Fruit fly (Drosophila melanogaster): ENCODE data around the gene glob3.
A peak's percentile ranks its signal among the peaks of the same experiment; 100 is the strongest.

Gene glob3

DNA sequence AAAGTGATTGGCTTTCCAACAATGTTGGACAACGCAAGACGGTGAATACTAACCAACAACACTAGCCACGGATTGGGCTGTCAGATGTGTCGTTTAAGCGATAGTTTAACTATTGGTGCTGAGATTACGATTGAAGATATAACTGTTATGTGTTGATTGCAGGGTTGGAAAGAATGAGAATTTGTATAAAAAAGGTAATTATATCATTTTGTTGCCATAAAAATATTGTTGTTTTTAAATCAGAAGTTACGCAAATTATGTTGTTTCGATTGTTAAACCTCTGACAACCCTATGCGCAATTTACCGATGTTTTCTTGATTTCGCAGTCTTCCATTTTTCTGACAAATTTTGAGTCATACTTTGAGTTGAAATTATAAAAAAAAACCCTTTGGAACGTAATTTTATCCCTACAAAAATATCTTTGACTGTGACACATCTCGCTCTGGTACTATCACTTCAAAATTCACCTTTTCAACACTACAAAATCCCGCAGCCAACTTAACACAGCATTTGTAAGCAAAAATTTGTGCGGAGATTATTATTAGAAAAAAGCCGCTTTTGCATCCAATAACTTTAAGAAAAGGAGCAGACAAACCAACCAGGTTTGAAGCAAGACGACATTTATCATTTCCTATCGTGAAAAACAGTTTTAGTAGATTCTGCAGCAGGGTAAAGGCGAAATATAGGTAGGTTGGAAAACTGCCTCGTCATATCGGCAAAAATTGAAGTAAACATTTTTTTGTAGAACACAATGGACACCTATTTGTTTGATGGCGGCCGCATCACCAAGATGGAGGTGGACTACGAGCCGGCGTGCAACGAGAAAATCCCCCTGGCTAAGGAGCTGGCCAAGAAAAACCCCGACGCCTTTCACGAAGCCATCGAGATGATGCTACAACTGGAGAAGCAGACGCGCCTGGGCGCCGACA, 40.6 kb upstream of the glob3 start, which contains the start of the genes Hat1 and Rpn5 (continued):
- no peak for TF ChIP-seq Eip93F (GFP tag; optimal IDR thresholded peaks at IDR 0.05)
- TF ChIP-seq CG6808 (GFP tag; optimal IDR thresholded peaks at IDR 0.05), result peak; percentile 65
- TF ChIP-seq dsx (GFP tag; optimal IDR thresholded peaks at IDR 0.05; ENCODE audit: poor library complexity, severe bottlenecking), result peak; percentile 51
- peak; percentile 92 for TF ChIP-seq CG10631 (GFP tag; optimal IDR thresholded peaks at IDR 0.05)
- peak; percentile 89 for TF ChIP-seq Hr4 (GFP tag; optimal IDR thresholded peaks at IDR 0.05)
- peak; percentile 91 for TF ChIP-seq Sox14 (GFP tag; optimal IDR thresholded peaks at IDR 0.05)
- TF ChIP-seq CG6854 (GFP tag; optimal IDR thresholded peaks at IDR 0.05), result no peak
- TF ChIP-seq esn (GFP tag; optimal IDR thresholded peaks at IDR 0.05), result peak; percentile 92
- peak; percentile 72 for TF ChIP-seq fd85E (GFP tag; optimal IDR thresholded peaks at IDR 0.05)
- peak; percentile 86 for TF ChIP-seq CG6792 (GFP tag; optimal IDR thresholded peaks at IDR 0.05)
- TF ChIP-seq cyc (GFP tag; optimal IDR thresholded peaks at IDR 0.05), result peak; percentile 92
- TF ChIP-seq svp (GFP tag), result peak; percentile 92
- peak; percentile 77 for TF ChIP-seq vri (GFP tag; optimal IDR thresholded peaks at IDR 0.05)
- peak; percentile 85 for TF ChIP-seq CG32006 (GFP tag; optimal IDR thresholded peaks at IDR 0.05)
- TF ChIP-seq Gug (GFP tag; IDR thresholded peaks at IDR 0.05), result peak; percentile 59
- TF ChIP-seq spab (GFP tag; optimal IDR thresholded peaks at IDR 0.05), result peak; percentile 46
- TF ChIP-seq CG4318 (GFP tag; optimal IDR thresholded peaks at IDR 0.05), result peak; percentile 64
- TF ChIP-seq CG16779 (tag; optimal IDR thresholded peaks at IDR 0.05), result no peak
- peak; percentile 92 for TF ChIP-seq OdsH (GFP tag; optimal IDR thresholded peaks at IDR 0.05)
- TF ChIP-seq Eip78C (GFP tag), result peak; percentile 94
- TF ChIP-seq Smox (GFP tag; optimal IDR thresholded peaks at IDR 0.05), result peak; percentile 89
- TF ChIP-seq CG6163 (GFP tag; IDR thresholded peaks at IDR 0.05), result 0 out of 3 replicates have a peak, but pooled peaks have one; percentile 23
- TF ChIP-seq achi (GFP tag; optimal IDR thresholded peaks at IDR 0.05), result peak; percentile 94
- TF ChIP-seq CG10669 (GFP tag; optimal IDR thresholded peaks at IDR 0.05), result no peak
- TF ChIP-seq dac (GFP tag; optimal IDR thresholded peaks at IDR 0.05), result peak; percentile 48
- peak; percentile 77 for TF ChIP-seq CG8632 (GFP tag; optimal IDR thresholded peaks at IDR 0.05)
- peak; percentile 41; the same call in 1 of the 2 replicates for TF ChIP-seq CG15336 (GFP tag; IDR thresholded peaks at IDR 0.05)
- peak; percentile 8 for TF ChIP-seq CG9139 (GFP tag; optimal IDR thresholded peaks at IDR 0.05)
- peak; percentile 67 for TF ChIP-seq CG3032 (tag; optimal IDR thresholded peaks at IDR 0.05)

DNA sequence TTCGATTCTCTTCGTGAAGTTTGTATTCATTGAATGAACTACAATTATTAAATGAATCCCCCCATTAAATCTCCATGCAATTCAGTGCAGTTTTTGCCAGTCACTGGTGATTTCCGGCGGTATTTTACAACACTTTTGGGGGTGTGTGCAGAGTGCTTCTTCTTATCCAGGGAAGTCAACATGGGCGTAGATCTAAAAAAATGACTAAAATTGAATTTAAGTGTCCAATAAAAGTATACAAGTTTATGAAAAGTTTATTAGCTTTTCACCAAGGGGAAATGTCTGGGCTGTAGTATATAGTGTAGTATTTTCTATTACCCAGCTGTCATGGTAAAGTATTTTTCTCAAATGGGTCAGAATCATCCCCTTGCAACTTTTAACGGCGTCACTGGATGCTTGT, 38.4 kb upstream of the glob3 start, which contains the start of gene Hpf1:
Gene Hpf1, plus strand, starts transcription at position 383 of the 400 bp plus-strand sequence.
- TF ChIP-seq CG8119 (GFP tag; IDR thresholded peaks at IDR 0.05) (peak; percentile 98), esn (GFP tag; optimal IDR thresholded peaks at IDR 0.05) (peak; percentile 100), CG15336 (GFP tag; IDR thresholded peaks at IDR 0.05) (peak; percentile 99), dsx (GFP tag; optimal IDR thresholded peaks at IDR 0.05; ENCODE audit: poor library complexity, severe bottlenecking) (peak; percentile 97), CG1621 (tag; optimal IDR thresholded peaks at IDR 0.05) (peak; percentile 99), net (GFP tag; optimal IDR thresholded peaks at IDR 0.05) (peak; percentile 99), CG9139 (GFP tag; optimal IDR thresholded peaks at IDR 0.05) (peak; percentile 96), Lpt (GFP tag; optimal IDR thresholded peaks at IDR 0.05) (peak; percentile 99), CG3919 (GFP tag; optimal IDR thresholded peaks at IDR 0.05) (peak; percentile 99), Hr39 (GFP tag; optimal IDR thresholded peaks at IDR 0.05) (peak; percentile 99), OdsH (GFP tag; optimal IDR thresholded peaks at IDR 0.05) (peak; percentile 100), Sox15 (GFP tag; optimal IDR thresholded peaks at IDR 0.05) (peak; percentile 99), CG6163 (GFP tag; IDR thresholded peaks at IDR 0.05) (peak; percentile 98), eg (GFP tag; IDR thresholded peaks at IDR 0.05) (peak; percentile 99), CG8319 (GFP tag; optimal IDR thresholded peaks at IDR 0.05) (peak; percentile 99), Eip93F (GFP tag; optimal IDR thresholded peaks at IDR 0.05) (peak; percentile 99), vri (GFP tag; optimal IDR thresholded peaks at IDR 0.05) (peak; percentile 99), Met (GFP tag; optimal IDR thresholded peaks at IDR 0.05) (peak; percentile 99), CG4318 (GFP tag; optimal IDR thresholded peaks at IDR 0.05) (peak; percentile 98), fd59A (GFP tag; optimal IDR thresholded peaks at IDR 0.05) (peak; percentile 98), CG10631 (GFP tag; optimal IDR thresholded peaks at IDR 0.05) (peak; percentile 99), CG11902 (GFP tag; optimal IDR thresholded peaks at IDR 0.05) (peak; percentile 98), CG11762 (GFP tag; optimal IDR thresholded peaks at IDR 0.05; ENCODE audit: insufficient read depth) (peak; percentile 99), CG10669 (GFP tag; optimal IDR thresholded peaks at IDR 0.05) (peak; percentile 99), achi (GFP tag; optimal IDR thresholded peaks at IDR 0.05) (peak; percentile 99), CG6808 (GFP tag; optimal IDR thresholded peaks at IDR 0.05) (peak; percentile 98), CG6276 (GFP tag; optimal IDR thresholded peaks at IDR 0.05) (peak; percentile 99), fkh (GFP tag; optimal IDR thresholded peaks at IDR 0.05) (no peak), CG3032 (tag; optimal IDR thresholded peaks at IDR 0.05) (peak; percentile 99), fd85E (GFP tag; optimal IDR thresholded peaks at IDR 0.05) (peak; percentile 98), topi (GFP tag; optimal IDR thresholded peaks at IDR 0.05) (peak; percentile 99), Sox14 (GFP tag; optimal IDR thresholded peaks at IDR 0.05) (peak; percentile 99), cyc (GFP tag; optimal IDR thresholded peaks at IDR 0.05) (peak; percentile 99)

Measured in whole organism, prepupa.